Fruit fly (Drosophila melanogaster): ENCODE measurements around the gene CG16721.

Gene CG16721

dm6 chrX:5891666-5892444 lies 12.2 kb downstream of the CG16721 start (continued):
- TF ChIP-seq CG10366 (GFP tag; IDR thresholded peaks at IDR 0.05) (peak; percentile 38; the same call in 1 of the 2 replicates), Chrac-16 (GFP tag; optimal IDR thresholded peaks at IDR 0.05) (peak; percentile 17), Eip74EF (GFP tag; optimal IDR thresholded peaks at IDR 0.05) (no peak), Atf6 (GFP tag; IDR thresholded peaks at IDR 0.05) (peak; percentile 66), CG8478 (optimal IDR thresholded peaks at IDR 0.05) (no peak), CG15269 (tag; optimal IDR thresholded peaks at IDR 0.05) (peak; percentile 7), CG3065 (GFP tag; optimal IDR thresholded peaks at IDR 0.05) (peak; percentile 5), hth (optimal IDR thresholded peaks at IDR 0.05) (no peak), luna (GFP tag; optimal IDR thresholded peaks at IDR 0.05) (no peak), CG13296 (GFP tag; optimal IDR thresholded peaks at IDR 0.05) (no peak), dpn (GFP tag; optimal IDR thresholded peaks at IDR 0.05) (peak; percentile 42 to 50), tin (GFP tag; optimal IDR thresholded peaks at IDR 0.05) (peak; percentile 21), CG18599 (GFP tag; optimal IDR thresholded peaks at IDR 0.05) (peak; percentile 62), nau (GFP tag; optimal IDR thresholded peaks at IDR 0.05) (no peak), schlank (tag; optimal IDR thresholded peaks at IDR 0.05) (peak; percentile 23), CG32532 (GFP tag; IDR thresholded peaks at IDR 0.05) (peak; percentile 76), Sox102F (GFP tag; optimal IDR thresholded peaks at IDR 0.05) (peak; percentile 20), Fer3 (tag; optimal IDR thresholded peaks at IDR 0.05) (peak; percentile 19), gro (GFP tag; optimal IDR thresholded peaks at IDR 0.05) (peak; percentile 61), sim (GFP tag; IDR thresholded peaks at IDR 0.05) (no peak), Meics (GFP tag; optimal IDR thresholded peaks at IDR 0.05) (peak; percentile 90), CG1832 (GFP tag; optimal IDR thresholded peaks at IDR 0.05) (no peak), chif (GFP tag; optimal IDR thresholded peaks at IDR 0.05) (peak; percentile 11 to 31), CG14667 (GFP tag; IDR thresholded peaks at IDR 0.05) (0 out of 2 replicates have a peak, but pooled peaks have one; percentile 21), sqz (GFP tag; optimal IDR thresholded peaks at IDR 0.05) (peak; percentile 13), disco-r (GFP tag; optimal IDR thresholded peaks at IDR 0.05) (peak; percentile 34), CG1647 (GFP tag; optimal IDR thresholded peaks at IDR 0.05) (peak; percentile 5), CG3995 (GFP tag; optimal IDR thresholded peaks at IDR 0.05) (no peak), CG8281 (tag; optimal IDR thresholded peaks at IDR 0.05) (no peak), TFAM (GFP tag; optimal IDR thresholded peaks at IDR 0.05) (no peak), bcd (GFP tag; optimal IDR thresholded peaks at IDR 0.05) (peak; percentile 52), Elba2 (GFP tag; optimal IDR thresholded peaks at IDR 0.05) (no peak), lmd (GFP tag; IDR thresholded peaks at IDR 0.05) (peak; percentile 48; the same call in 1 of the 2 replicates), oc (tag; optimal IDR thresholded peaks at IDR 0.05) (no peak), CG13424 (tag; optimal IDR thresholded peaks at IDR 0.05) (no peak), klu (GFP tag; IDR thresholded peaks at IDR 0.05) (0 out of 2 replicates have a peak, but pooled peaks have one; percentile 17), NC2β (GFP tag; optimal IDR thresholded peaks at IDR 0.05) (no peak), Nf-YA (GFP tag; IDR thresholded peaks at IDR 0.05) (no peak), grau (tag; optimal IDR thresholded peaks at IDR 0.05) (peak; percentile 14), sisA (GFP tag; IDR thresholded peaks at IDR 0.05) (peak; percentile 43), jigr1 (GFP tag; IDR thresholded peaks at IDR 0.05) (no peak), crp (GFP tag; optimal IDR thresholded peaks at IDR 0.05) (no peak), fd3F (GFP tag; optimal IDR thresholded peaks at IDR 0.05) (peak; percentile 8), CG31224 (GFP tag; IDR thresholded peaks at IDR 0.05) (peak; percentile 43; the same call in 1 of the 2 replicates), Usf (GFP tag; optimal IDR thresholded peaks at IDR 0.05) (peak; percentile 13), unpg (GFP tag; optimal IDR thresholded peaks at IDR 0.05) (peak; percentile 54), dm (GFP tag; optimal IDR thresholded peaks at IDR 0.05) (peak; percentile 13), Hr3 (GFP tag; optimal IDR thresholded peaks at IDR 0.05) (peak; percentile 23), pho (GFP tag; optimal IDR thresholded peaks at IDR 0.05) (peak; percentile 62), Med (GFP tag) (peak; percentile 92)
